Fruit fly (Drosophila melanogaster): ENCODE results near the gene shep.

Gene shep

dm6 chr3L:5206171-5206570 is 71.6 kb downstream of the shep start:
- peak; percentile 90 for TF ChIP-seq Adf1 (GFP tag; IDR thresholded peaks at IDR 0.05)
- TF ChIP-seq CG10959 (GFP tag; IDR thresholded peaks at IDR 0.05) = no peak
- no peak for TF ChIP-seq CG8944 (GFP tag; optimal IDR thresholded peaks at IDR 0.05)
- TF ChIP-seq Hr78 (GFP tag; optimal IDR thresholded peaks at IDR 0.05) = no peak
- TF ChIP-seq Hand (GFP tag; optimal IDR thresholded peaks at IDR 0.05) = no peak
- no peak for TF ChIP-seq HLHmδ (GFP tag; optimal IDR thresholded peaks at IDR 0.05)
- TF ChIP-seq CG17186 (GFP tag; optimal IDR thresholded peaks at IDR 0.05) = no peak
- no peak for TF ChIP-seq br (optimal IDR thresholded peaks at IDR 0.05)
- peak; percentile 31 for TF ChIP-seq sens (GFP tag)
- TF ChIP-seq Spps (tag; optimal IDR thresholded peaks at IDR 0.05) = no peak
- peak; percentile 18 for TF ChIP-seq CG3163 (GFP tag; optimal IDR thresholded peaks at IDR 0.05)
- TF ChIP-seq CG2120 (GFP tag; optimal IDR thresholded peaks at IDR 0.05) = no peak
- TF ChIP-seq ewg (GFP tag; optimal IDR thresholded peaks at IDR 0.05) = peak; percentile 59
- no peak for TF ChIP-seq kah (GFP tag; optimal IDR thresholded peaks at IDR 0.05)
- TF ChIP-seq pb (GFP tag; optimal IDR thresholded peaks at IDR 0.05) = no peak
- peak; percentile 34; the same call in 1 of the 2 replicates for TF ChIP-seq CG10321 (GFP tag; IDR thresholded peaks at IDR 0.05)
- TF ChIP-seq CG7745 (tag; optimal IDR thresholded peaks at IDR 0.05) = no peak
- no peak for TF ChIP-seq CG12104 (GFP tag; optimal IDR thresholded peaks at IDR 0.05)
- TF ChIP-seq pum (GFP tag; optimal IDR thresholded peaks at IDR 0.05) = no peak
- TF ChIP-seq H2.0 (GFP tag; IDR thresholded peaks at IDR 0.05) = no peak
- TF ChIP-seq cato (GFP tag; optimal IDR thresholded peaks at IDR 0.05; ENCODE audit: borderline replicate concordance) = no peak
- no peak for TF ChIP-seq CG10979 (tag; optimal IDR thresholded peaks at IDR 0.05)
- no peak for TF ChIP-seq grn (GFP tag; optimal IDR thresholded peaks at IDR 0.05)
- TF ChIP-seq Nf-YB (GFP tag; optimal IDR thresholded peaks at IDR 0.05) = no peak
- no peak for TF ChIP-seq CG12236 (GFP tag; optimal IDR thresholded peaks at IDR 0.05)
- no peak for TF ChIP-seq CG18262 (tag; optimal IDR thresholded peaks at IDR 0.05)
- no peak for TF ChIP-seq Gsc (GFP tag; IDR thresholded peaks at IDR 0.05)
- TF ChIP-seq row (GFP tag; IDR thresholded peaks at IDR 0.05) = no peak
- no peak for TF ChIP-seq CG2199 (GFP tag; IDR thresholded peaks at IDR 0.05)
- peak; percentile 21 for TF ChIP-seq CG1832 (GFP tag; optimal IDR thresholded peaks at IDR 0.05)
- no peak for TF ChIP-seq CG10431 (GFP tag; optimal IDR thresholded peaks at IDR 0.05)
- TF ChIP-seq Hr3 (GFP tag; optimal IDR thresholded peaks at IDR 0.05) = no peak
- no peak for TF ChIP-seq Mad (GFP tag; optimal IDR thresholded peaks at IDR 0.05)

dm6 chr3L:5201767-5202166 is 76.0 kb downstream of the shep start:
- peak; percentile 68 for TF ChIP-seq CTCF (GFP tag; optimal IDR thresholded peaks at IDR 0.05)
- no peak for TF ChIP-seq so (GFP tag; IDR thresholded peaks at IDR 0.05)

dm6 chr3L:5188402-5188801 is 89.3 kb downstream of the shep start:
- TF ChIP-seq BtbVII (GFP tag; optimal IDR thresholded peaks at IDR 0.05) (no peak), sens-2 (GFP tag; IDR thresholded peaks at IDR 0.05) (no peak), CG10209 (GFP tag; optimal IDR thresholded peaks at IDR 0.05) (peak; percentile 9), NfI (GFP tag; optimal IDR thresholded peaks at IDR 0.05) (no peak), CG9817 (tag; optimal IDR thresholded peaks at IDR 0.05) (no peak), tgo (GFP tag; IDR thresholded peaks at IDR 0.05) (no peak), vnd (GFP tag; IDR thresholded peaks at IDR 0.05; ENCODE audit: partially characterized antibody) (no peak), mam (GFP tag; optimal IDR thresholded peaks at IDR 0.05) (peak; percentile 26), CG2199 (GFP tag; IDR thresholded peaks at IDR 0.05) (no peak), CG7839 (tag; optimal IDR thresholded peaks at IDR 0.05) (peak; percentile 43), CG10462 (GFP tag; optimal IDR thresholded peaks at IDR 0.05) (no peak), slbo (GFP tag; IDR thresholded peaks at IDR 0.05) (peak; percentile 58; the same call in 1 of the 2 replicates), Blimp-1 (GFP tag; optimal IDR thresholded peaks at IDR 0.05) (peak; percentile 16), cg (GFP tag; optimal IDR thresholded peaks at IDR 0.05) (no peak), dpn (GFP tag; optimal IDR thresholded peaks at IDR 0.05) (peak in 1 of 2 experiments; percentile 14), CG3163 (GFP tag; optimal IDR thresholded peaks at IDR 0.05) (no peak), Spps (tag; optimal IDR thresholded peaks at IDR 0.05) (no peak), twi (tag; optimal IDR thresholded peaks at IDR 0.05) (peak; percentile 34), nerfin-2 (GFP tag; IDR thresholded peaks at IDR 0.05; ENCODE audit: partially characterized antibody) (no peak), bigmax (GFP tag; optimal IDR thresholded peaks at IDR 0.05) (no peak)

Measured in whole organism, embryonic.